Fruit fly (Drosophila melanogaster) whole organism, wandering third instar larva: ENCODE data around the gene CG11596.

ENCODE experiments used
- Abd-B ChIP-seq: fragments of >200 bp; optimal IDR thresholded peaks from 2 replicates; lab custom pipeline; 2017; ENCODE audit warnings: missing biosample characterization, missing genetic modification characterization
- CG32264 ChIP-seq: fragments of 200-800 bp; sonication (Bioruptor generic); optimal IDR thresholded peaks from 2 replicates; lab custom pipeline; 2016; ENCODE audit warnings: missing biosample characterization, missing genetic modification characterization
- CG9705 ChIP-seq: fragments of 200-800 bp; sonication (Bioruptor generic); optimal IDR thresholded peaks from 2 replicates; lab custom pipeline; 2018; ENCODE audit warnings: missing biosample characterization, mild to moderate bottlenecking, missing genetic modification characterization
- CrebA ChIP-seq: fragments of 200-800 bp; sonication (Bioruptor generic); optimal IDR thresholded peaks from 2 replicates; lab custom pipeline; 2016; ENCODE audit warnings: missing biosample characterization, mild to moderate bottlenecking, missing genetic modification characterization, borderline replicate concordance
- Dfd ChIP-seq: fragments of >200 bp; optimal IDR thresholded peaks from 2 replicates; lab custom pipeline; 2017; ENCODE audit warnings: missing biosample characterization, missing genetic modification characterization
- Dif ChIP-seq: fragments of 200-275, 200-300 bp; sonication (Bioruptor generic); optimal IDR thresholded peaks from 2 replicates; lab custom pipeline; 2018; ENCODE audit warnings: missing biosample characterization, missing genetic modification characterization; ENCODE audit not compliant: partially characterized antibody
- GATAd ChIP-seq: sonication (Bioruptor generic); optimal IDR thresholded peaks from 2 replicates; lab custom pipeline; 2016; ENCODE audit warnings: missing biosample characterization, missing genetic modification characterization
- HLH106 ChIP-seq: fragments of 200-800 bp; optimal IDR thresholded peaks from 3 replicates; lab custom pipeline; 2019; ENCODE audit warnings: missing biosample characterization, mild to moderate bottlenecking, missing genetic modification characterization, moderate library complexity
- Hnf4 ChIP-seq: fragments of 200-800 bp; sonication (Bioruptor generic); optimal IDR thresholded peaks from 2 replicates; lab custom pipeline; 2016; ENCODE audit warnings: missing biosample characterization, mild to moderate bottlenecking, missing genetic modification characterization
- Hr78 ChIP-seq: fragments of >200 bp; optimal IDR thresholded peaks from 2 replicates; lab custom pipeline; 2017; ENCODE audit warnings: missing biosample characterization, missing genetic modification characterization
- Hr83 ChIP-seq: fragments of 200-300 bp; sonication (Bioruptor generic); optimal IDR thresholded peaks from 2 replicates; lab custom pipeline; 2016; ENCODE audit warnings: missing biosample characterization, mild to moderate bottlenecking, missing genetic modification characterization, moderate library complexity; ENCODE audit not compliant: poor library complexity, severe bottlenecking
- Jra ChIP-seq: sonication (Bioruptor generic); optimal IDR thresholded peaks from 2 replicates; lab custom pipeline; 2016; ENCODE audit warnings: missing biosample characterization, missing genetic modification characterization
- Mio ChIP-seq: sonication (Bioruptor generic); optimal IDR thresholded peaks from 2 replicates; lab custom pipeline; 2016; ENCODE audit warnings: missing biosample characterization, missing genetic modification characterization
- Myc ChIP-seq: fragments of >200 bp; optimal IDR thresholded peaks from 2 replicates; lab custom pipeline; 2017
- N ChIP-seq: fragments of >200 bp; optimal IDR thresholded peaks from 2 replicates; lab custom pipeline; 2018; ENCODE audit warnings: missing biosample characterization, missing external identifiers, missing genetic modification characterization
- OdsH ChIP-seq: fragments of 200-800 bp; sonication (Bioruptor generic); optimal IDR thresholded peaks from 2 replicates; lab custom pipeline; 2016; ENCODE audit warnings: missing biosample characterization, mild to moderate bottlenecking, missing genetic modification characterization
- Rel ChIP-seq, 2 experiments: fragments of 200-800 bp; sonication (Bioruptor generic) in 1 of 2; optimal IDR thresholded peaks; 2 replicates in 1 of 2; 3 replicates in 1 of 2; lab custom pipeline; 2016 to 2019; ENCODE audit warnings: mild to moderate bottlenecking in 2 of 2, missing biosample characterization in 2 of 2, missing genetic modification characterization in 2 of 2, moderate library complexity in 1 of 2
- Sp1 ChIP-seq: fragments of 200-800 bp; sonication (Bioruptor generic); optimal IDR thresholded peaks from 3 replicates; lab custom pipeline; 2019; ENCODE audit warnings: missing biosample characterization, mild to moderate bottlenecking, missing genetic modification characterization, moderate library complexity
- Vsx2 ChIP-seq: fragments of 200-300, 225-300 bp; sonication (Bioruptor generic); optimal IDR thresholded peaks from 2 replicates; lab custom pipeline; 2018; ENCODE audit warnings: missing biosample characterization, missing genetic modification characterization; ENCODE audit not compliant: partially characterized antibody
- br ChIP-seq: fragments of 200-800 bp; sonication (Bioruptor generic); optimal IDR thresholded peaks from 2 replicates; lab custom pipeline; 2016; ENCODE audit warnings: missing biosample characterization, missing genetic modification characterization
- brk ChIP-seq: fragments of 200-800 bp; sonication (Bioruptor generic); optimal IDR thresholded peaks from 2 replicates; lab custom pipeline; 2016; ENCODE audit warnings: missing biosample characterization, mild to moderate bottlenecking, missing genetic modification characterization
- dl ChIP-seq, 2 experiments: fragments of 175-275, 200-275 bp in 1 of 2; fragments of 200-275 bp in 1 of 2; sonication (Bioruptor generic); optimal IDR thresholded peaks; lab custom pipeline; 2018; ENCODE audit warnings: mild to moderate bottlenecking in 2 of 2, missing biosample characterization in 2 of 2, missing genetic modification characterization in 2 of 2, moderate library complexity in 2 of 2; ENCODE audit not compliant: partially characterized antibody in 2 of 2, insufficient read depth in 1 of 2
- dmrt93B ChIP-seq: fragments of 200-800 bp; sonication (Bioruptor generic); optimal IDR thresholded peaks from 2 replicates; lab custom pipeline; 2018; ENCODE audit warnings: missing biosample characterization, mild to moderate bottlenecking, missing genetic modification characterization
- dsf ChIP-seq: sonication (Bioruptor generic); optimal IDR thresholded peaks from 2 replicates; lab custom pipeline; 2016; ENCODE audit warnings: missing biosample characterization, missing genetic modification characterization, borderline replicate concordance
- ey ChIP-seq: fragments of 200-800 bp; sonication (Bioruptor generic); optimal IDR thresholded peaks from 2 replicates; lab custom pipeline; 2016; ENCODE audit warnings: missing biosample characterization, missing genetic modification characterization
- foxo ChIP-seq, 2 experiments: fragments of 200-800 bp; sonication (Bioruptor generic); optimal IDR thresholded peaks; 2 replicates in 1 of 2; 3 replicates in 1 of 2; lab custom pipeline; 2016 to 2017; ENCODE audit warnings: missing biosample characterization in 2 of 2, missing genetic modification characterization in 2 of 2
- fru ChIP-seq: fragments of 200-800 bp; sonication (Bioruptor generic); optimal IDR thresholded peaks from 3 replicates; lab custom pipeline; 2016; ENCODE audit warnings: missing biosample characterization, mild to moderate bottlenecking, missing genetic modification characterization
- h ChIP-seq: fragments of 200-800 bp; sonication (Bioruptor generic); optimal IDR thresholded peaks from 3 replicates; lab custom pipeline; 2016; ENCODE audit warnings: missing biosample characterization, mild to moderate bottlenecking, missing genetic modification characterization
- jim ChIP-seq: fragments of 175-275, 200-325 bp; sonication (Bioruptor generic); optimal IDR thresholded peaks from 2 replicates; lab custom pipeline; 2016; ENCODE audit warnings: missing biosample characterization, mild to moderate bottlenecking, missing genetic modification characterization
- lola ChIP-seq: fragments of >200 bp; optimal IDR thresholded peaks from 2 replicates; lab custom pipeline; 2017; ENCODE audit warnings: missing biosample characterization, missing genetic modification characterization
- pan ChIP-seq: fragments of >200 bp; optimal IDR thresholded peaks from 2 replicates; lab custom pipeline; 2017
- psq ChIP-seq: fragments of 200-800 bp; sonication (Bioruptor generic); optimal IDR thresholded peaks from 3 replicates; lab custom pipeline; 2017; ENCODE audit warnings: missing biosample characterization, mild to moderate bottlenecking, missing genetic modification characterization, moderate library complexity
- rgr ChIP-seq: fragments of 200-800 bp; sonication (Bioruptor generic); optimal IDR thresholded peaks from 3 replicates; lab custom pipeline; 2016; ENCODE audit warnings: missing biosample characterization, mild to moderate bottlenecking, missing genetic modification characterization
- sage ChIP-seq: fragments of 200-800 bp; sonication (Bioruptor generic); optimal IDR thresholded peaks from 2 replicates; lab custom pipeline; 2016; ENCODE audit warnings: missing biosample characterization, mild to moderate bottlenecking, missing genetic modification characterization
- sv ChIP-seq: fragments of 200-800 bp; sonication (Bioruptor generic); optimal IDR thresholded peaks from 3 replicates; lab custom pipeline; 2016; ENCODE audit warnings: missing biosample characterization, missing genetic modification characterization
- tai ChIP-seq: sonication (Bioruptor generic); optimal IDR thresholded peaks from 2 replicates; lab custom pipeline; 2016; ENCODE audit warnings: missing biosample characterization, missing genetic modification characterization
- usp ChIP-seq: fragments of >200 bp; optimal IDR thresholded peaks from 2 replicates; lab custom pipeline; 2017; ENCODE audit warnings: missing biosample characterization, missing genetic modification characterization
- woc ChIP-seq: sonication (Bioruptor generic); optimal IDR thresholded peaks from 2 replicates; lab custom pipeline; 2016; ENCODE audit warnings: missing biosample characterization, mild to moderate bottlenecking, missing genetic modification characterization

CG11596 gene

dm6 chrX:1944245-1945114, 17.0 kb downstream of the CG11596 start:
- TF ChIP-seq Hnf4 (GFP tag; lab: Kevin White, UChicago) (peak; percentile 40), Sp1 (GFP tag; lab: Kevin White, UChicago) (peak; percentile 65), sage (GFP tag; lab: Kevin White, UChicago) (peak; percentile 19), br (GFP tag; lab: Kevin White, UChicago) (peak; percentile 68), fru (GFP tag; lab: Kevin White, UChicago) (peak; percentile 66), Dfd (GFP tag; lab: Kevin White, UChicago) (no peak), tai (peak; percentile 59), ey (peak; percentile 75), CG32264 (peak; percentile 38), psq (GFP tag; lab: Kevin White, UChicago) (peak; percentile 45), CG9705 (GFP tag; lab: Kevin White, UChicago) (peak; percentile 24), HLH106 (peak; percentile 79), dmrt93B (peak; percentile 67), OdsH (GFP tag; lab: Kevin White, UChicago) (peak; percentile 32), GATAd (GFP tag; lab: Kevin White, UChicago) (no peak), foxo (GFP tag; optimal IDR thresholded peaks at IDR 0.05; lab: Kevin White, UChicago) (peak in 1 of 2 experiments; percentile 80), lola (GFP tag; lab: Kevin White, UChicago) (no peak), pan (lab: Kevin White, UChicago) (no peak), h (GFP tag; lab: Kevin White, UChicago) (peak; percentile 74), rgr (GFP tag; lab: Kevin White, UChicago) (peak; percentile 54), Rel (GFP tag; optimal IDR thresholded peaks at IDR 0.05; lab: Kevin White, UChicago) (no peak), Rel (tag; optimal IDR thresholded peaks at IDR 0.05; lab: Kevin White, UChicago) (peak; percentile 37), jim (GFP tag; lab: Kevin White, UChicago) (no peak)

dm6 chrX:1945241-1945640, 17.8 kb downstream of the CG11596 start:
- no peak for TF ChIP-seq CrebA (GFP tag; lab: Kevin White, UChicago)
- TF ChIP-seq br (GFP tag; lab: Kevin White, UChicago), result peak; percentile 30
- TF ChIP-seq Hr83 (GFP tag; lab: Kevin White, UChicago), result no peak
- peak; percentile 40 for TF ChIP-seq h (GFP tag; lab: Kevin White, UChicago)

- peak; percentile 89 for TF ChIP-seq GATAd (GFP tag; lab: Kevin White, UChicago)
- TF ChIP-seq Hnf4 (GFP tag; lab: Kevin White, UChicago), result peak; percentile 96
- TF ChIP-seq fru (GFP tag; lab: Kevin White, UChicago), result peak; percentile 98
- peak; percentile 97 for TF ChIP-seq OdsH (GFP tag; lab: Kevin White, UChicago)
- TF ChIP-seq sage (GFP tag; lab: Kevin White, UChicago), result peak; percentile 92
- TF ChIP-seq dl (GFP tag; optimal IDR thresholded peaks at IDR 0.05; lab: Kevin White, UChicago; ENCODE audit: insufficient read depth in 1 of 2, partially characterized antibody in 2 of 2), result peak in 1 of 2 experiments; percentile 21
- peak; percentile 93 for TF ChIP-seq sv (GFP tag; lab: Kevin White, UChicago)
- peak; percentile 98 for TF ChIP-seq HLH106
- peak; percentile 98 for TF ChIP-seq Sp1 (GFP tag; lab: Kevin White, UChicago)
- TF ChIP-seq brk (GFP tag; lab: Kevin White, UChicago), result peak; percentile 80
- TF ChIP-seq CrebA (GFP tag; lab: Kevin White, UChicago), result peak; percentile 66
- peak; percentile 95 for TF ChIP-seq CG9705 (GFP tag; lab: Kevin White, UChicago)
- TF ChIP-seq psq (GFP tag; lab: Kevin White, UChicago), result peak; percentile 94
- TF ChIP-seq dmrt93B, result peak; percentile 96
- peak; percentile 78 for TF ChIP-seq Hr83 (GFP tag; lab: Kevin White, UChicago)
- TF ChIP-seq foxo (GFP tag; optimal IDR thresholded peaks at IDR 0.05; lab: Kevin White, UChicago), result peak; percentile 88 to 99
- no peak for TF ChIP-seq N (GFP tag; lab: Kevin White, UChicago)
- no peak for TF ChIP-seq pan (lab: Kevin White, UChicago)
- TF ChIP-seq Jra (GFP tag; lab: Kevin White, UChicago), result peak; percentile 93
- TF ChIP-seq jim (GFP tag; lab: Kevin White, UChicago), result peak; percentile 25
- TF ChIP-seq Hr78 (GFP tag; lab: Kevin White, UChicago), result no peak
- peak; percentile 88 for TF ChIP-seq Rel (GFP tag; optimal IDR thresholded peaks at IDR 0.05; lab: Kevin White, UChicago)
- TF ChIP-seq Rel (tag; optimal IDR thresholded peaks at IDR 0.05; lab: Kevin White, UChicago), result peak; percentile 89
- peak; percentile 98 for TF ChIP-seq rgr (GFP tag; lab: Kevin White, UChicago)
- TF ChIP-seq tai, result peak; percentile 92
- peak; percentile 98 for TF ChIP-seq br (GFP tag; lab: Kevin White, UChicago)
- no peak for TF ChIP-seq Myc
- peak; percentile 90 for TF ChIP-seq dsf (GFP tag; lab: Kevin White, UChicago)
- TF ChIP-seq Abd-B (GFP tag; lab: Kevin White, UChicago), result no peak
- TF ChIP-seq woc, result peak; percentile 97
- TF ChIP-seq Vsx2 (GFP tag; lab: Kevin White, UChicago), result no peak
- no peak for TF ChIP-seq usp
- TF ChIP-seq CG32264, result peak; percentile 94
- no peak for TF ChIP-seq lola (GFP tag; lab: Kevin White, UChicago)
- TF ChIP-seq Mio (GFP tag; lab: Kevin White, UChicago), result peak; percentile 79
- peak; percentile 26 for TF ChIP-seq Dfd (GFP tag; lab: Kevin White, UChicago)
- TF ChIP-seq Dif (GFP tag; lab: Kevin White, UChicago), result no peak
Measured at dm6 chrX:1947178-1947872, 19.8 kb downstream of the CG11596 start.
